Fruit fly (Drosophila melanogaster) Kc167 (cell line): ENCODE measurements around the gene CG13049.

Source experiments
- Myc ChIP-seq: fragments of >200 bp; optimal IDR thresholded peaks from 2 replicates; lab custom pipeline; 2017; ENCODE audit warnings: missing external identifiers
- h ChIP-seq: fragments of >200 bp; optimal IDR thresholded peaks from 3 replicates; lab custom pipeline; 2018; ENCODE audit warnings: missing external identifiers
- insv ChIP-seq: fragments of >200 bp; optimal IDR thresholded peaks from 3 replicates; lab custom pipeline; 2018; ENCODE audit warnings: missing external identifiers
- psq ChIP-seq: fragments of >200 bp; optimal IDR thresholded peaks from 2 replicates; lab custom pipeline; 2017; ENCODE audit warnings: missing external identifiers

DNA sequence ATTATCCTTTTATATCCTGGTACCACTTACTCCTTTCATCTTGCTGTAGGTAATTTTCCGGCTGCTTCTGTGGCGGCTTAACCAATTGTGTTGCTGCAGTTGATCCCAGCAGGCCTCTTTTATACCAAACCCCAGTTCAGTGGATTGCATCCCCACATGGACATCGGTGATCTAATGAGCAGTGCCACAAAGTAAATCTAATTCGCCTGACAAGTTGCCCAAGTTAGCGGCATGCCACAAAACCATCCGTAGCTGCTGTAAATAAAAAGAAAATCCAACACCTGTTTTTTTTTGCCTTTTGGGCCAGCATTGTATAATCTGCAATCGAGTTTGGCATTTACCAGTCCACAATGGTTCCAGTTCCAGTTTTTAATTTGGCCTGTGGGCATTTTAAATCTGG lies 2.6 kb downstream of the CG13049 start, which contains the start of gene CG13050:
- TF ChIP-seq Myc (lab: Kevin White, UChicago) = no peak
- TF ChIP-seq psq (lab: Kevin White, UChicago) = no peak
- no peak for TF ChIP-seq insv
- TF ChIP-seq h = no peak
